Worm (Caenorhabditis elegans) whole organism, L1 larva: ENCODE measurements around the gene F54F2.6.

Experiments used
- C04F5.9 ChIP-seq: sonication (generic microtip); optimal IDR thresholded peaks from 2 replicates; lab custom pipeline; 2016; ENCODE audit warnings: missing genetic modification characterization, missing compliant biosample characterization
- aha-1 ChIP-seq: fragments of 150-350 bp; optimal IDR thresholded peaks from 2 replicates; lab custom pipeline; 2014; ENCODE audit warnings: missing biosample characterization, missing genetic modification characterization
- aly-2 ChIP-seq: fragments of 150-350 bp; optimal IDR thresholded peaks from 2 replicates; lab custom pipeline; 2014; ENCODE audit warnings: missing biosample characterization, missing genetic modification characterization
- blmp-1 ChIP-seq: fragments of 150-350 bp; optimal IDR thresholded peaks from 2 replicates; lab custom pipeline; 2014; ENCODE audit warnings: missing biosample characterization, missing genetic modification characterization
- ceh-82 ChIP-seq, 3 experiments: fragments of 150-350 bp in 1 of 3; sonication (generic microtip) in 2 of 3; optimal IDR thresholded peaks; 2 replicates each; lab custom pipeline; 2014 to 2017; ENCODE audit warnings: missing biosample characterization in 3 of 3, missing genetic modification characterization in 3 of 3
- ces-1 ChIP-seq: fragments of 150-350 bp; optimal IDR thresholded peaks from 2 replicates; lab custom pipeline; 2014; ENCODE audit warnings: missing biosample characterization, missing genetic modification reagents, missing genetic modification characterization
- dsc-1 ChIP-seq: sonication (generic microtip); optimal IDR thresholded peaks from 2 replicates; lab custom pipeline; 2016; ENCODE audit warnings: mild to moderate bottlenecking, missing genetic modification characterization, missing compliant biosample characterization
- efl-3 ChIP-seq: fragments of 200-800 bp; sonication (Bioruptor generic); optimal IDR thresholded peaks from 2 replicates; lab custom pipeline; 2018; ENCODE audit warnings: mild to moderate bottlenecking, missing genetic modification characterization, missing compliant biosample characterization
- egl-13 ChIP-seq: sonication (generic microtip); optimal IDR thresholded peaks from 2 replicates; lab custom pipeline; 2016; ENCODE audit warnings: missing genotype, missing genetic modification reagents, missing genetic modification characterization, missing compliant biosample characterization
- egl-27 ChIP-seq, 2 experiments: fragments of 150-350 bp in 1 of 2; sonication (generic microtip); optimal IDR thresholded peaks; 3 replicates each; lab custom pipeline; 2017 to 2018; ENCODE audit warnings: missing biosample characterization in 2 of 2, missing genetic modification characterization in 2 of 2, missing genetic modification reagents in 2 of 2
- elt-2 ChIP-seq: sonication (generic microtip); optimal IDR thresholded peaks from 2 replicates; lab custom pipeline; 2016; ENCODE audit warnings: missing genetic modification characterization, mild to moderate bottlenecking, inconsistent platforms, missing compliant biosample characterization, missing genetic modification reagents
- ets-5 ChIP-seq: fragments of 200-800 bp; sonication (Bioruptor generic); IDR thresholded peaks from 2 replicates; pipeline ENCODE4 v1.3.6; 2022; ENCODE audit warnings: missing genetic modification characterization, missing compliant biosample characterization
- fkh-10 ChIP-seq: sonication (generic microtip); optimal IDR thresholded peaks from 2 replicates; lab custom pipeline; 2017; ENCODE audit warnings: missing biosample characterization, missing genetic modification reagents, missing genetic modification characterization
- fkh-4 ChIP-seq: sonication (generic microtip); optimal IDR thresholded peaks from 2 replicates; lab custom pipeline; 2016; ENCODE audit warnings: missing compliant biosample characterization, missing genetic modification characterization, borderline replicate concordance
- grh-1 ChIP-seq: fragments of 200-800 bp; sonication (Bioruptor generic); IDR thresholded peaks from 2 replicates; pipeline ENCODE4 v1.3.6; 2022; ENCODE audit warnings: missing genetic modification reagents, missing genetic modification characterization, missing compliant biosample characterization
- hlh-17 ChIP-seq: fragments of 200-800 bp; sonication (Bioruptor generic); optimal IDR thresholded peaks from 2 replicates; lab custom pipeline; 2018; ENCODE audit warnings: missing genetic modification characterization, mild to moderate bottlenecking, missing compliant biosample characterization, moderate library complexity, borderline replicate concordance
- hlh-4 ChIP-seq: sonication (generic microtip); optimal IDR thresholded peaks from 2 replicates; lab custom pipeline; 2016; ENCODE audit warnings: mild to moderate bottlenecking, missing genetic modification characterization, missing compliant biosample characterization
- hpl-2 ChIP-seq: fragments of 150-350 bp; optimal IDR thresholded peaks from 2 replicates; lab custom pipeline; 2014; ENCODE audit warnings: missing biosample characterization, missing genetic modification reagents, missing genetic modification characterization
- irx-1 ChIP-seq: sonication (generic microtip); optimal IDR thresholded peaks from 2 replicates; lab custom pipeline; 2016; ENCODE audit warnings: missing genetic modification characterization, missing compliant biosample characterization
- isw-1 ChIP-seq: fragments of 200-800 bp; sonication (Bioruptor generic); IDR thresholded peaks from 2 replicates; pipeline ENCODE4 v1.3.6; 2022; ENCODE audit warnings: missing genetic modification characterization, missing compliant biosample characterization
- lin-13 ChIP-seq: fragments of 150-350 bp; optimal IDR thresholded peaks from 2 replicates; lab custom pipeline; 2014; ENCODE audit warnings: missing biosample characterization, missing genetic modification reagents, missing genetic modification characterization
- lin-15B ChIP-seq: fragments of 150-350 bp; sonication (generic microtip); optimal IDR thresholded peaks from 3 replicates; lab custom pipeline; 2014; ENCODE audit warnings: missing biosample characterization, missing genetic modification characterization
- lin-35 ChIP-seq, 2 experiments: fragments of 150-350 bp; optimal IDR thresholded peaks; 2 replicates each; lab custom pipeline; 2014; ENCODE audit warnings: missing biosample characterization in 2 of 2, missing genetic modification characterization in 2 of 2, missing genetic modification reagents in 2 of 2
- mab-9 ChIP-seq: fragments of 200-800 bp; sonication (Bioruptor generic); IDR thresholded peaks from 2 replicates; pipeline ENCODE4 v1.3.6; 2022; ENCODE audit warnings: missing genetic modification reagents, missing genetic modification characterization, missing compliant biosample characterization
- nhr-11 ChIP-seq: fragments of 150-350 bp; optimal IDR thresholded peaks from 2 replicates; lab custom pipeline; 2014; ENCODE audit warnings: missing biosample characterization, missing genetic modification characterization
- nhr-12 ChIP-seq: sonication (generic microtip); optimal IDR thresholded peaks from 2 replicates; lab custom pipeline; 2017; ENCODE audit warnings: missing biosample characterization, missing genetic modification characterization
- nhr-19 ChIP-seq: fragments of 200-800 bp; sonication (Bioruptor generic); conservative IDR thresholded peaks from 2 replicates; pipeline ENCODE4 v1.3.6; 2022; ENCODE audit warnings: missing genetic modification characterization, missing compliant biosample characterization
- nhr-28 ChIP-seq: fragments of 150-350 bp; optimal IDR thresholded peaks from 2 replicates; lab custom pipeline; 2014; ENCODE audit warnings: missing biosample characterization, missing genetic modification characterization
- nhr-47 ChIP-seq: sonication (generic microtip); optimal IDR thresholded peaks from 2 replicates; lab custom pipeline; 2016; ENCODE audit warnings: mild to moderate bottlenecking, missing genetic modification characterization, moderate library complexity, missing compliant biosample characterization
- nhr-71 ChIP-seq: sonication (generic microtip); optimal IDR thresholded peaks from 2 replicates; lab custom pipeline; 2016; ENCODE audit warnings: mild to moderate bottlenecking, missing genetic modification characterization, moderate library complexity, missing compliant biosample characterization
- nhr-76 ChIP-seq: sonication (generic microtip); optimal IDR thresholded peaks from 2 replicates; lab custom pipeline; 2017; ENCODE audit warnings: missing biosample characterization, missing genetic modification characterization
- pqm-1 ChIP-seq: sonication (generic microtip); optimal IDR thresholded peaks from 3 replicates; lab custom pipeline; 2017; ENCODE audit warnings: missing biosample characterization, missing genetic modification characterization
- snu-23 ChIP-seq: sonication (generic microtip); optimal IDR thresholded peaks from 2 replicates; lab custom pipeline; 2016; ENCODE audit warnings: missing genetic modification characterization, missing compliant biosample characterization
- sox-4 ChIP-seq: sonication (generic microtip); optimal IDR thresholded peaks from 2 replicates; lab custom pipeline; 2016; ENCODE audit warnings: missing genetic modification characterization, missing compliant biosample characterization
- sptf-1 ChIP-seq: fragments of 150-350 bp; optimal IDR thresholded peaks from 2 replicates; lab custom pipeline; 2014; ENCODE audit warnings: missing biosample characterization, missing genetic modification characterization
- sup-37 ChIP-seq: fragments of 200-800 bp; sonication (Bioruptor generic); optimal IDR thresholded peaks from 2 replicates; lab custom pipeline; 2018; ENCODE audit warnings: mild to moderate bottlenecking, missing genetic modification characterization, missing compliant biosample characterization
- unc-130 ChIP-seq: fragments of 150-350 bp; optimal IDR thresholded peaks from 2 replicates; lab custom pipeline; 2017; ENCODE audit warnings: missing biosample characterization, missing genetic modification characterization, inconsistent platforms
- unc-62 ChIP-seq: fragments of 150-350 bp; optimal IDR thresholded peaks from 2 replicates; lab custom pipeline; 2014; ENCODE audit warnings: missing biosample characterization, missing genetic modification reagents, missing genetic modification characterization
- unc-86 ChIP-seq: sonication (generic microtip); optimal IDR thresholded peaks from 2 replicates; lab custom pipeline; 2016; ENCODE audit warnings: missing genetic modification characterization, missing compliant biosample characterization
- unc-98 ChIP-seq: fragments of 200-800 bp; sonication (Bioruptor generic); IDR thresholded peaks from 2 replicates; pipeline ENCODE4 v1.3.6; 2022; ENCODE audit warnings: missing genetic modification characterization, missing compliant biosample characterization
- zip-4 ChIP-seq: fragments of 200-800 bp; sonication (Bioruptor generic); optimal IDR thresholded peaks from 2 replicates; lab custom pipeline; 2018; ENCODE audit warnings: mild to moderate bottlenecking, missing genetic modification characterization, moderate library complexity, missing compliant biosample characterization
- ztf-11 ChIP-seq, 2 experiments: sonication (generic microtip); optimal IDR thresholded peaks; 2 replicates each; lab custom pipeline; 2016 to 2017; ENCODE audit warnings: missing genetic modification characterization in 2 of 2, missing biosample characterization in 1 of 2, missing compliant biosample characterization in 1 of 2

The F54F2.6 gene

DNA sequence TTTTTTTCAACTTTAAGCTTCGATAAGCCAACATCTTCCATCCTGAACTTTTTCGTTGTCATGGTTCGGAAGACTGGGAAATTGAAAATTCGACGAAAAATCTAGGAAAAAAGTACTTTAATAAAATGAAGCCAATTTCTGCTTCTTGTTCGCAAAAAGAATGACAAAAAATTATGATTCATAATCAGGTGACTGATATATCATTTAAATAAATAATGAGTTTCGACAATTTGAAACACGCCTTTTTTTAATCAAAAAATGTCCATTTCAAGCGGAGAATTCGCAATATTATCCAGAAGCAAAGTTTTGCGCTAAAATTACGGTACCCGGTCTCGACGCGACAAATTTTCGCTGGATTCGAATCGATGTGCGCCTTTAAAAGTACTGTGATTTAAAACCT, 44.6 kb upstream of the F54F2.6 start, which contains the start of gene F44E2.6:
TSS of gene F44E2.6 (minus strand) at position 101 of the 400 bp plus-strand sequence.
- TF ChIP-seq unc-86 (no peak), snu-23 (no peak), fkh-10 (GFP tag; lab: Kevin White, UChicago) (no peak), ets-5 (GFP tag; lab: Robert Waterston, UW) (no peak), blmp-1 (no peak), sup-37 (GFP tag; lab: Kevin White, UChicago) (no peak), nhr-47 (tag; lab: Kevin White, UChicago) (no peak), nhr-19 (no peak), nhr-71 (tag; lab: Kevin White, UChicago) (no peak), ceh-82 (tag; optimal IDR thresholded peaks at IDR 0.05; lab: Kevin White, UChicago) (no peak), pqm-1 (tag; lab: Kevin White, UChicago) (no peak), isw-1 (GFP tag; lab: Robert Waterston, UW) (no peak), unc-130 (tag; lab: Kevin White, UChicago) (no peak), ces-1 (GFP tag; lab: Kevin White, UChicago) (no peak), lin-35 (GFP tag; optimal IDR thresholded peaks at IDR 0.05; lab: Kevin White, UChicago) (no peak), efl-3 (GFP tag; lab: Kevin White, UChicago) (no peak), nhr-12 (tag; lab: Kevin White, UChicago) (no peak), fkh-4 (tag; lab: Kevin White, UChicago) (no peak), C04F5.9 (tag; lab: Kevin White, UChicago) (no peak)

DNA sequence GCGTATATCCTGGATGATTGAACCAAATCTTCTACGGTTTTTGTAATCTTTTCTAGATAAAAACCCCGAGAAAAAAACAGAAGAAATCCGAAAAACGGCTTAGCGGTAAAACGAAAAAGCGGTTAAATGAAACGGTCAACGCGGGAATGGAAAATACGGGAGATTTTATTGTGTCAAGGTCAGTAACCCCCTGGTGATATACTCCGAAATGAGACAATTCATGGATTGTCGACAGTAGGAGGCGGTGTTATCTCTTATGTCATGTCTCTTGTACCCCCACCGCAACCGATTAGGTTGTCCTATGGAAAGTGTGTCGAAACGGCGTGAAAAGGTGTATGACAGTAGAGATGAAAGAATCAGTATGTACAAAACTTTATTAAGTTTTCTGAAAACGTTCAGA, 43.6 kb upstream of the F54F2.6 start:
- TF ChIP-seq blmp-1: peak; percentile 81
- no peak for TF ChIP-seq lin-15B

DNA sequence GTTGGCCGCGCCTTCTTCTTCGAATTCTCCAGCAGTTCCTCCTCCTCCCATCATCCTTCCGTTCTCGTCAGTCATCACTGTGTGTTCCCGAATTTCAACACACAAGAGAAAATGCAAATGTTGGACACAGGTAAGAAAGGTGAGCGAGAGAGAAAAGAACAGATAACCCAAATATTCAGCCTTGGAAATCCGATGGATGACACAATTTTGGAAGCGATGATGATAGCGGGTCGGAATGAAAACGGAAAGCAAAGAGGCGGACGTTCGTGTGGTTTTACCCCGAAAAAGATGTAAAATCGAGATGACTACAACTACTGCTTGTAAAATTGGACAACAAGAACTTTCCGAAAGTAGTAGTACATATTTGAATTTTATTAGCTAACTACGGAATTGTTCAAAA, 39.3 kb upstream of the F54F2.6 start:
- TF ChIP-seq egl-27 (tag; optimal IDR thresholded peaks at IDR 0.05; lab: Kevin White, UChicago) (no peak), aly-2 (tag; lab: Kevin White, UChicago) (no peak), ztf-11 (tag; optimal IDR thresholded peaks at IDR 0.05; lab: Kevin White, UChicago) (no peak), blmp-1 (peak; percentile 73)

DNA sequence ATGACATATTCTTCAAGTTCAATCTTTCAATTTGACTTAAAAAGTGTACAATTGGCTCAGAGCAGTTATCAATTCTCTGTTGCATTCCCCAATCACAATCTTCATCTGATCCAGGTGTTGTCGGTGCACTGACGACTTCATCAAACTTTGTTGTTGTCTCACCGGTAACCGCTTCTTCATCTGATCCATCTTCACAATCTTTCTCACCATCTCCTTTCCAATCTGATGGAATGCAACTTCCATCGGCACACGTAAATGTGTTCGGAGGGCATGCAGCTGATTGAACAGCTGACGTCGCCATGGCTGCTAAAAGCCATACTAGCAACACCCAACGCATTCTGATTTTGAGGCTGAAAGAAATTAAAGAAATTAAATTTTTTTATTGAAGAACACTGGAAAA, 37.6 kb upstream of the F54F2.6 start, which contains the start of gene F44E2.4:
TSS of gene F44E2.4 (minus strand) at position 350 of the 400 bp plus-strand sequence.
- TF ChIP-seq lin-13 (GFP tag; lab: Kevin White, UChicago) (no peak), nhr-11 (tag; lab: Kevin White, UChicago) (no peak), aha-1 (tag; lab: Kevin White, UChicago) (no peak), lin-15B (no peak), egl-13 (tag; lab: Kevin White, UChicago) (no peak), unc-62 (no peak), hlh-4 (tag; lab: Kevin White, UChicago) (no peak), hpl-2 (GFP tag; lab: Kevin White, UChicago) (no peak)
- TF ChIP-seq, all 84 proteins: peak for 0

DNA sequence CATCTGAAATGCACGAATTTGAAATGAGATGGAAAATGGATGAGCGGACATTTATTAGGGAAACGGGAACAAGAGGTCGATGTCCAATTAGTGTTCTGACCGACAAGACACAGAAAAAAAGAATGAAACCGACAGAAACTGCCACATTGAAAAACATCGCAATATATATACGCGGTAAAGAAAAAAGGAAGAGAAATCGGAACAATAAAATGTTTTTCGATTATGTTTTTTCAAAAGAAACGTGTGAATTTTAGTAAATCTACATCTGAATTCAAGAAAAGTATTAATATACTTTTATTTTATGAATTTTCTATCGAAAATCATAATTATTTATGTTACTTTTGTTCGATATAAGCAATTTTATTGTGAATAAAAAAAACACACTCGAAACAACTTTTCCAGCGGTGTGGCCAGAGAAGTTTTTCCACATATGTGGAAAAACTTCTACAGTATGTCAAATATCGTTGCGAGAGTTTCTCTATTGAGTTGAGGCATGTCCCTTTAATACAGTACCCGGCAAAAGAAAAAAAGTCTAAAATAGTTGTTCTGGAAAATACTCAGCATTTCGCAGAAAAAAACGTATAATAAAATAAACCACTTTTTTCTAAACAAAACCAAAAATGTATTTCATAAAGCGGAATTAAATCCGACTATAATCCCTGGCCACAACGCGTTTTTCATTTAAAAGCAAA, 30.7 kb upstream of the F54F2.6 start, which contains the start of gene F44E2.10:
TSS of gene F44E2.10 (minus strand) at position 51 of the 692 bp plus-strand sequence.
- TF ChIP-seq aly-2 (tag; lab: Kevin White, UChicago) (no peak), nhr-76 (no peak), ztf-11 (tag; optimal IDR thresholded peaks at IDR 0.05; lab: Kevin White, UChicago) (no peak), unc-98 (no peak), dsc-1 (tag; lab: Kevin White, UChicago) (no peak), grh-1 (GFP tag; lab: Robert Waterston, UW) (no peak), zip-4 (no peak), lin-15B (no peak), pqm-1 (tag; lab: Kevin White, UChicago) (no peak), mab-9 (GFP tag; lab: Robert Waterston, UW) (no peak), elt-2 (tag; lab: Kevin White, UChicago) (no peak), sptf-1 (tag; lab: Kevin White, UChicago) (no peak), unc-86 (no peak), sox-4 (tag; lab: Kevin White, UChicago) (no peak), hlh-17 (no peak), nhr-47 (tag; lab: Kevin White, UChicago) (no peak), irx-1 (no peak), nhr-28 (tag; lab: Kevin White, UChicago) (no peak), hlh-4 (tag; lab: Kevin White, UChicago) (no peak)
